Fruit fly (Drosophila melanogaster): ENCODE data around the gene Noc1.

The Noc1 gene

DNA sequence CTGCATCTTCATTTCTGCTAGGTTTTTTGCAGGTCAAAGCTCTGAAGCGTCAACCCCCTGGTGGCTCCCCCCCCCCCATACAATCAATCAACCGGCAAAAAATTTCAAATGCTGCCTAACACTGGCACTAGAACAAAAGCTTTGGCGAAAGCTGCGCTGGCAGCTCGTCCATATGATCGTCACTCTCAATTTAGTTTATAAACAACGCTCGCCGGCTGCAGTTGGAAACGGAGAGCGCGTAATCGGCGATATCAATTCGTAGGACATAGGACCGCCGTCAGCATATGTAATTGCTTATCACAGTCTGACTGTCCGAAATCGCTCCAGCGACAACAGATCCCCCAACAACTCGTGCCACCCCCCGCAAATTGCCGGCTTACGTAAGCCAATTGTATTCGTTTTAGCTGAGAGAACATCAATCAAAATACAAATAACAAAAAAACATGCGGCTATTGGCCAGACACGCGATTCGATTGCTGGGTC lies 4.2 kb upstream of the Noc1 start, which contains the start of gene Mocs1 (continued):
- TF ChIP-seq CG15269 (tag; optimal IDR thresholded peaks at IDR 0.05), result peak; percentile 6

DNA sequence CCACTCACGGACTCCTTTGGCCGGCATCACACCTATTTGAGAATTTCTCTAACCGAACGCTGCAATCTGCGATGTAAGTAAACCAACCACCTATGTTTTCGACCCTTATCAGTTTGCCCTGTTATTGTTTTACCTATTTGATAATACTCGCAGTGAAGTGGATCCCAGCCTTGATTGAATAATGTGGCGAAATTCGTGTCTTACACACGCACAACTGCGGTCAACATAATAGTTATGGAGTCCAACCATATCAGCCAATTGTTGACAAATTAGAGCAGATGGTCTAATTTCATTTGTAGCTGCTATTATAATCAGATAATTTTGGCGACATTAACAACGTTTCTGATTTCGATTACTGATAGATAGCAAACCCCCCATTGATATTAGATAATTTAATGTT lies 3.5 kb upstream of the Noc1 start:
- TF ChIP-seq grn (GFP tag; optimal IDR thresholded peaks at IDR 0.05) (peak; percentile 30), NfI (GFP tag; optimal IDR thresholded peaks at IDR 0.05) (no peak), CG30431 (GFP tag; optimal IDR thresholded peaks at IDR 0.05) (no peak), Med (GFP tag) (peak; percentile 18), CG17612 (GFP tag; IDR thresholded peaks at IDR 0.05) (no peak), mirr (GFP tag; optimal IDR thresholded peaks at IDR 0.05) (peak; percentile 79), exex (tag; optimal IDR thresholded peaks at IDR 0.05) (peak; percentile 79), nerfin-2 (GFP tag; IDR thresholded peaks at IDR 0.05; ENCODE audit: partially characterized antibody) (0 out of 2 replicates have a peak, but pooled peaks have one; percentile 27), CG11696 (GFP tag; IDR thresholded peaks at IDR 0.05) (peak; percentile 83)

DNA sequence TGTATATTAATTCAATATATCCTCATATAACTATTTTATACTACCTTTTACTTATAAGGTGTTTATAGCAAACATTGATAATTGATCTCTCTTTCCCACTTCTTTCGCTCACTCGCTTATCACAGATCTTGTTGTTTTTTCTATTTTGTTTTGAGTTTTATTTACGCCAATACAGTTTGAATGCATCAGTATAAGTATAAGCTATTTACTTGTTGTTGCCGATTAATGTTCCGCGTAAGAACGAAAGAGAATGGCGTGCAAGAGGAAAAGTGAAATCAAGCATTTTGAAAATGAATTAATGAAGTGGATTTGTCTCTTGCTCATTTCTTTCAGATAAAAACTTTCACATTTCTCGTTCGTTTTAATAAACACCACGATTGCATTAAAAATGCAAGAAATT lies 9.0 kb downstream of the Noc1 start:
- TF ChIP-seq ssp (GFP tag; IDR thresholded peaks at IDR 0.05), result no peak
- no peak for TF ChIP-seq Stat92E (GFP tag; optimal IDR thresholded peaks at IDR 0.05)
- no peak for TF ChIP-seq zfh2 (GFP tag; optimal IDR thresholded peaks at IDR 0.05)
- TF ChIP-seq CG4424 (GFP tag; optimal IDR thresholded peaks at IDR 0.05), result no peak
- TF ChIP-seq CG11456 (GFP tag; IDR thresholded peaks at IDR 0.05), result no peak
- no peak for TF ChIP-seq sqz (GFP tag; optimal IDR thresholded peaks at IDR 0.05)
- no peak for TF ChIP-seq Gsc (GFP tag; IDR thresholded peaks at IDR 0.05)
- peak; percentile 73 for TF ChIP-seq grn (GFP tag; optimal IDR thresholded peaks at IDR 0.05)
- TF ChIP-seq ab (GFP tag; optimal IDR thresholded peaks at IDR 0.05), result no peak
- peak; percentile 10 for TF ChIP-seq nom (GFP tag; optimal IDR thresholded peaks at IDR 0.05)
- peak; percentile 25 for TF ChIP-seq cg (GFP tag; optimal IDR thresholded peaks at IDR 0.05)
- TF ChIP-seq Atf-2 (GFP tag; optimal IDR thresholded peaks at IDR 0.05), result no peak
- no peak for TF ChIP-seq ind (GFP tag; optimal IDR thresholded peaks at IDR 0.05)
- no peak for TF ChIP-seq bowl (GFP tag; IDR thresholded peaks at IDR 0.05)
- TF ChIP-seq Blimp-1 (GFP tag; optimal IDR thresholded peaks at IDR 0.05), result peak; percentile 83
- no peak for TF ChIP-seq YL-1 (GFP tag; optimal IDR thresholded peaks at IDR 0.05)

DNA sequence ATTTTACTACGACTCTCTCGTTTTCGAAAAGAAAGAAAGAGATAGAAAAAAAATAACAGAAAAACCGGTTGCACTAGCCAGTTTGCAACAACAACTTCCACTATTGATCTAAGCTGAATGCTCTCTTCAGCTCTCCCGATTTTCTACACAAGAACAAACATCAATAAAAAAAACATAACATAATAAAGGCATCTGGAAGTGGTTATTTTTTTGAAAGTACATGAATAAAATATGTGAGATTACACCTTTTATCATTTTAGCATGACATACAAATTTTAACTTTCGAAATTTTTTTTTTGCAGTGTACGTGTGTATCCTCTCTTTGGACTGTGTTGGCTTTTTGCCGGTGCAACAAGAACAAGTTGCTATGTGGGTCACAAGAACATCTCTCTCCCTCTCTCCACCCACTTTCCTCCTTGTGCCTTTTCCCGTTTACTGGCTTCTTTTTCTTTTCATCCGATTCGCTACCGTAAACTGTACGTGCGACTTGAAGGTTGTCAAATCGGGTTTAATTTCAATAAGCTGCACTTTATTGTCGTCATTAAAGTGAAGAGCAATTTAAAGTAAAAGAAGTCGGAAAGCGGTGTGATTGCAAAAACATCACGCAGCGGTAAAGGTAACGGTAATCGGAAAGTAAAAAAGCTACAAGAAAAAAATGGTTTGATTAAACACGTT lies 10.1 kb downstream of the Noc1 start:
- TF ChIP-seq CG18764 (GFP tag; optimal IDR thresholded peaks at IDR 0.05) (peak; percentile 96), CG3065 (GFP tag; optimal IDR thresholded peaks at IDR 0.05) (peak; percentile 91), gfzf (GFP tag; optimal IDR thresholded peaks at IDR 0.05) (peak; percentile 19), CG17328 (GFP tag; IDR thresholded peaks at IDR 0.05) (peak; percentile 99), Stat92E (GFP tag; optimal IDR thresholded peaks at IDR 0.05) (peak in 1 of 3 experiments; percentile 97), Chrac-16 (GFP tag; optimal IDR thresholded peaks at IDR 0.05) (peak; percentile 95), D19A (tag; optimal IDR thresholded peaks at IDR 0.05) (peak; percentile 95), trh (GFP tag; optimal IDR thresholded peaks at IDR 0.05) (peak; percentile 93), CG12104 (GFP tag; optimal IDR thresholded peaks at IDR 0.05) (peak; percentile 96), CG10431 (GFP tag; optimal IDR thresholded peaks at IDR 0.05) (peak; percentile 89), CG12236 (GFP tag; optimal IDR thresholded peaks at IDR 0.05) (peak; percentile 98), gsb (GFP tag; IDR thresholded peaks at IDR 0.05) (peak; percentile 82), CG4820 (GFP tag; optimal IDR thresholded peaks at IDR 0.05) (peak; percentile 97), CG4707 (GFP tag; optimal IDR thresholded peaks at IDR 0.05) (peak; percentile 94), Jarid2 (GFP tag; optimal IDR thresholded peaks at IDR 0.05) (peak; percentile 83), CG3838 (GFP tag; optimal IDR thresholded peaks at IDR 0.05) (peak; percentile 92), GATAe (GFP tag; conservative IDR thresholded peaks at IDR 0.05) (peak; percentile 62), CG1647 (GFP tag; optimal IDR thresholded peaks at IDR 0.05) (peak; percentile 91), CG11504 (tag; optimal IDR thresholded peaks at IDR 0.05) (peak; percentile 97), Doc2 (GFP tag; IDR thresholded peaks at IDR 0.05) (peak; percentile 80), CG7987 (GFP tag; optimal IDR thresholded peaks at IDR 0.05) (peak; percentile 86), sima (GFP tag; optimal IDR thresholded peaks at IDR 0.05) (peak; percentile 91)
